Fruit fly (Drosophila melanogaster): ENCODE results near the gene ntc.

ntc gene

dm6 chr3L:3786344-3787076, 19.7 kb downstream of the ntc start (continued):
- TF ChIP-seq CG30431 (GFP tag; optimal IDR thresholded peaks at IDR 0.05) (no peak), exex (tag; optimal IDR thresholded peaks at IDR 0.05) (peak; percentile 77), CG8359 (GFP tag; optimal IDR thresholded peaks at IDR 0.05; ENCODE audit: borderline replicate concordance) (no peak), yki (optimal IDR thresholded peaks at IDR 0.05) (no peak), Dfd (GFP tag; optimal IDR thresholded peaks at IDR 0.05) (no peak), CG12219 (GFP tag; optimal IDR thresholded peaks at IDR 0.05) (no peak), chm (GFP tag; IDR thresholded peaks at IDR 0.05) (no peak), nmo (GFP tag; optimal IDR thresholded peaks at IDR 0.05) (peak; percentile 62), pho (GFP tag; optimal IDR thresholded peaks at IDR 0.05) (no peak), CG7928 (GFP tag; optimal IDR thresholded peaks at IDR 0.05) (no peak), gt (GFP tag; IDR thresholded peaks at IDR 0.05) (no peak), CG12744 (GFP tag; optimal IDR thresholded peaks at IDR 0.05) (no peak), Elba2 (GFP tag; optimal IDR thresholded peaks at IDR 0.05) (no peak), pum (GFP tag; optimal IDR thresholded peaks at IDR 0.05) (no peak), CG13894 (tag; optimal IDR thresholded peaks at IDR 0.05) (no peak), onecut (GFP tag; IDR thresholded peaks at IDR 0.05) (no peak), Ets65A (GFP tag) (no peak), CG11398 (GFP tag; optimal IDR thresholded peaks at IDR 0.05) (no peak), CG31224 (GFP tag; IDR thresholded peaks at IDR 0.05) (no peak), CG2129 (GFP tag; IDR thresholded peaks at IDR 0.05; ENCODE audit: partially characterized antibody) (no peak), zen2 (GFP tag; IDR thresholded peaks at IDR 0.05; ENCODE audit: partially characterized antibody) (no peak), Doc2 (GFP tag; IDR thresholded peaks at IDR 0.05) (no peak), sob (GFP tag; IDR thresholded peaks at IDR 0.05) (peak; percentile 44; the same call in 1 of the 2 replicates), CG10565 (GFP tag; optimal IDR thresholded peaks at IDR 0.05) (no peak), CTCF (GFP tag; optimal IDR thresholded peaks at IDR 0.05) (no peak), emc (GFP tag; optimal IDR thresholded peaks at IDR 0.05) (no peak), ind (GFP tag; optimal IDR thresholded peaks at IDR 0.05) (peak; percentile 19), jumu (GFP tag; optimal IDR thresholded peaks at IDR 0.05) (no peak), corto (GFP tag; optimal IDR thresholded peaks at IDR 0.05) (no peak), CG2199 (GFP tag; IDR thresholded peaks at IDR 0.05) (peak; percentile 90; the same call in 2 of the 3 replicates), eyg (GFP tag; optimal IDR thresholded peaks at IDR 0.05) (no peak), CG13424 (tag; optimal IDR thresholded peaks at IDR 0.05) (peak; percentile 67), CG17912 (GFP tag; optimal IDR thresholded peaks at IDR 0.05) (no peak), Hr3 (GFP tag; optimal IDR thresholded peaks at IDR 0.05) (peak; percentile 18), sens-2 (GFP tag; IDR thresholded peaks at IDR 0.05) (no peak), Poxn (GFP tag; IDR thresholded peaks at IDR 0.05) (no peak), ssp (GFP tag; IDR thresholded peaks at IDR 0.05) (0 out of 2 replicates have a peak, but pooled peaks have one; percentile 22), ATbp (GFP tag; optimal IDR thresholded peaks at IDR 0.05) (peak; percentile 43), odd (GFP tag; optimal IDR thresholded peaks at IDR 0.05) (no peak), CG9609 (GFP tag; optimal IDR thresholded peaks at IDR 0.05) (no peak), Hmx (GFP tag; optimal IDR thresholded peaks at IDR 0.05) (no peak), luna (GFP tag; optimal IDR thresholded peaks at IDR 0.05) (no peak), dmrt99B (tag; optimal IDR thresholded peaks at IDR 0.05) (peak; percentile 66), CG12104 (GFP tag; optimal IDR thresholded peaks at IDR 0.05) (peak; percentile 26), kah (GFP tag; optimal IDR thresholded peaks at IDR 0.05) (no peak), ash1 (GFP tag; optimal IDR thresholded peaks at IDR 0.05) (no peak), zfh1 (GFP tag; IDR thresholded peaks at IDR 0.05) (no peak), Eip74EF (GFP tag; optimal IDR thresholded peaks at IDR 0.05) (peak in 1 of 2 experiments; percentile 2), Hr39 (optimal IDR thresholded peaks at IDR 0.05) (no peak), jigr1 (GFP tag; IDR thresholded peaks at IDR 0.05) (no peak), CG1602 (GFP tag; optimal IDR thresholded peaks at IDR 0.05) (peak; percentile 12), bbx (GFP tag; IDR thresholded peaks at IDR 0.05; ENCODE audit: partially characterized antibody) (no peak)
